Worm (Caenorhabditis elegans) whole organism, L3 larva: Measurements from ENCODE around the gene gar-3.

Experiments used
- aly-2 ChIP-seq: fragments of 150-350 bp; optimal IDR thresholded peaks from 2 replicates; lab custom pipeline; 2014; ENCODE audit warnings: missing biosample characterization, missing genetic modification characterization
- ceh-28 ChIP-seq: fragments of 150-350 bp; optimal IDR thresholded peaks from 2 replicates; lab custom pipeline; 2014; ENCODE audit warnings: missing biosample characterization, missing genetic modification reagents, missing genetic modification characterization
- elt-2 ChIP-seq: sonication (generic microtip); optimal IDR thresholded peaks from 2 replicates; lab custom pipeline; 2016; ENCODE audit warnings: missing genetic modification reagents, mild to moderate bottlenecking, missing genetic modification characterization, missing compliant biosample characterization
- fos-1 ChIP-seq: fragments of 150-350 bp; optimal IDR thresholded peaks from 2 replicates; lab custom pipeline; 2014; ENCODE audit warnings: missing biosample characterization, missing genetic modification characterization
- lin-39 ChIP-seq: fragments of 150-350 bp; optimal IDR thresholded peaks from 2 replicates; lab custom pipeline; 2018; ENCODE audit warnings: missing biosample characterization, missing genetic modification reagents, missing genetic modification characterization
- pqm-1 ChIP-seq: fragments of 150-350 bp; optimal IDR thresholded peaks from 2 replicates; lab custom pipeline; 2017; ENCODE audit warnings: missing biosample characterization, missing genetic modification characterization, inconsistent platforms
- unc-62 ChIP-seq: fragments of 150-350 bp; sonication (generic microtip); optimal IDR thresholded peaks from 4 replicates; lab custom pipeline; 2014; ENCODE audit warnings: missing biosample characterization, missing genetic modification reagents, missing genetic modification characterization

DNA sequence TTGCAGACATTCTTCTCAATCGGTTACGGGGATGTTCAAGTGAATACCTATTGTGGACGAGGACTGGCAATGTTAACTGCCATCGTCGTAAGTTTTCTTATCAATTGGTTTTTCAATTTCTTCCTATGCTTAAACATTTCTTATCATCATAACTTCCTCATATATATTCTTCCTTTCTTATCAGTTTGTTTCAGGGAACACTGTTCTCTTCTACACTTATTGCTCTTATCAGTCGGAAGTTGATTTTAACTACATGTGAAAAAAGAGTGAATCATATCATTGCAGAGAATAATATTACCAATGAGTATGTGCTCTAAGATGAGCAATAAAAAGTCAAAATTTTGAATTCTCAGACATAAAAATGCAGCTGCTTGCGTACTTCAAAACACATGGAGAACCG lies 37.4 kb downstream of the gar-3 start:
- TF ChIP-seq elt-2 (tag; lab: Kevin White, UChicago) (peak; percentile 96), pqm-1 (tag; lab: Kevin White, UChicago) (peak; percentile 93), ceh-28 (no peak), lin-39 (tag; lab: Kevin White, UChicago) (no peak), aly-2 (no peak), fos-1 (tag; lab: Kevin White, UChicago) (no peak), unc-62 (GFP tag; lab: Kevin White, UChicago) (no peak)
